Fruit fly (Drosophila melanogaster): Measurements from ENCODE around the gene CG11037.

- no peak for TF ChIP-seq Mnt (GFP tag; optimal IDR thresholded peaks at IDR 0.05)
- TF ChIP-seq kay (GFP tag; ENCODE audit: borderline replicate concordance) = no peak
- TF ChIP-seq tj (GFP tag; optimal IDR thresholded peaks at IDR 0.05) = no peak
- TF ChIP-seq CG7045 (GFP tag; optimal IDR thresholded peaks at IDR 0.05) = no peak
Observed at dm6 chr3L:20952121-20952487, 9.1 kb downstream of the CG11037 start.

All from whole organism, adult.